Worm (Caenorhabditis elegans): Measurements from ENCODE around the gene clec-199.

clec-199 gene

ce11 chrIV:17407491-17407890 lies 55.8 kb downstream of the clec-199 start, which contains the start of gene T02D1.9:
TSS of gene T02D1.9 (minus strand) at chrIV:17407591.
- TF ChIP-seq hnd-1 (tag; optimal IDR thresholded peaks at IDR 0.05) (no peak), sea-1 (GFP tag; conservative IDR thresholded peaks at IDR 0.05) (no peak), pes-1 (GFP tag; IDR thresholded peaks at IDR 0.05) (no peak), ceh-36 (tag; optimal IDR thresholded peaks at IDR 0.05) (no peak), ama-1 (optimal IDR thresholded peaks at IDR 0.05) (no peak), tbx-11 (GFP tag; IDR thresholded peaks at IDR 0.05) (no peak), tra-4 (tag; optimal IDR thresholded peaks at IDR 0.05) (no peak), hmg-4 (GFP tag; optimal IDR thresholded peaks at IDR 0.05) (no peak), flt-1 (GFP tag; IDR thresholded peaks at IDR 0.05) (no peak), B0310.2 (tag; optimal IDR thresholded peaks at IDR 0.05) (no peak), ceh-13 (GFP tag; optimal IDR thresholded peaks at IDR 0.05) (no peak), hmbx-1 (tag; optimal IDR thresholded peaks at IDR 0.05) (no peak), tbx-37 (GFP tag; conservative IDR thresholded peaks at IDR 0.05) (no peak), F13C5.2 (tag; optimal IDR thresholded peaks at IDR 0.05) (no peak), ets-7 (tag; optimal IDR thresholded peaks at IDR 0.05) (no peak)
